Fruit fly (Drosophila melanogaster) Kc167 (cell line): ENCODE results near the gene Rpp21.

Source experiments
- Myc ChIP-seq: fragments of >200 bp; optimal IDR thresholded peaks from 2 replicates; lab custom pipeline; 2017; ENCODE audit warnings: missing external identifiers
- Sin3A ChIP-seq: fragments of >200 bp; optimal IDR thresholded peaks from 2 replicates; lab custom pipeline; 2018; ENCODE audit warnings: missing external identifiers
- h ChIP-seq: fragments of >200 bp; optimal IDR thresholded peaks from 3 replicates; lab custom pipeline; 2018; ENCODE audit warnings: missing external identifiers
- insv ChIP-seq: fragments of >200 bp; optimal IDR thresholded peaks from 3 replicates; lab custom pipeline; 2018; ENCODE audit warnings: missing external identifiers
- psq ChIP-seq: fragments of >200 bp; optimal IDR thresholded peaks from 2 replicates; lab custom pipeline; 2017; ENCODE audit warnings: missing external identifiers
- ttk ChIP-seq: sonication (Bioruptor generic); optimal IDR thresholded peaks from 2 replicates; lab custom pipeline; 2017; ENCODE audit warnings: missing external identifiers

Gene Rpp21

DNA sequence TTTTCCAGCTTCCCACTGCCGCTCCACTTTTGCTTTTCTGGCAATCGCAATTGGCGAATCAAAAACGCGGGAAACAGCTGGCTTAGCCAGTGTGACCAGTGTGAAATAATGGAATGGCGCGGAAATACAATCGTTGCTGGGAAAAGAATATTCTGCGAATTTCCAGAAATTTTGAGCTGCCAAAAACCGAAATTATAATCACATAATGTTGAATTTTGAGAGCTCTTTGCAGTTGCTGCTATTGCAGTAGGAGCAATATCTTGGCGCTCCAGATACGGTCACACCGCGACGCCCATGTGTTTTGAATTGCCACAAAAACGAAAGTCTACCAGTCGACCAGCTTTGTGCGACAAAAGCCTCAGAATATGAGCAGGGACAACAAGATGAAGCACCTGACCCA, at the start of gene Rpp21, which contains the start of gene Cdc45:
TSS of gene Rpp21 (plus strand) at position 281 of the 400 bp plus-strand sequence.
TSS of gene Cdc45 (minus strand) at position 79 of the 400 bp plus-strand sequence.
- TF ChIP-seq insv (lab: Kevin White, UChicago) (no peak), h (lab: Kevin White, UChicago) (no peak), Myc (no peak), Sin3A (lab: Kevin White, UChicago) (no peak), ttk (no peak), psq (lab: Kevin White, UChicago) (no peak)

DNA sequence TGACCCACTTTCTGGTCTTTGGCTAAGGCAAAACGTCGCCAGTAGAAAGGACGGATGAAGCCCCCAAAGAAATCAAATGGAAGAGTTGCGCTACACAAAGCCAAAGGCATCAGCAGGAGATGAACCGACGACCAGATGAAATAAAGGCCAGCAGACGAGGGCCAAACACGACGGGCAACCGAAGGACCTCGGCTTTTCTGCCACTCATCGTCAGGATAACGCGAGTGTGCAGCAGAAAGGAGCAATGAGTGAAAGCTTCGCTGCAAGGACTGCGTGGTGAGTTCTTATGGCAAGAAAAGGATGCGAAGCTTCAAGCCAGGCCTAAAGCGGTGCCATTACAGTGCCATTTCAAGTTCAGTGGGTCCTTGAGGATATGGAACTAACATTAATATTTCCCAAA, 44.6 kb upstream of the Rpp21 start:
- TF ChIP-seq Sin3A (lab: Kevin White, UChicago) (no peak), insv (lab: Kevin White, UChicago) (no peak), ttk (no peak), Myc (no peak), psq (lab: Kevin White, UChicago) (no peak), h (lab: Kevin White, UChicago) (no peak)

DNA sequence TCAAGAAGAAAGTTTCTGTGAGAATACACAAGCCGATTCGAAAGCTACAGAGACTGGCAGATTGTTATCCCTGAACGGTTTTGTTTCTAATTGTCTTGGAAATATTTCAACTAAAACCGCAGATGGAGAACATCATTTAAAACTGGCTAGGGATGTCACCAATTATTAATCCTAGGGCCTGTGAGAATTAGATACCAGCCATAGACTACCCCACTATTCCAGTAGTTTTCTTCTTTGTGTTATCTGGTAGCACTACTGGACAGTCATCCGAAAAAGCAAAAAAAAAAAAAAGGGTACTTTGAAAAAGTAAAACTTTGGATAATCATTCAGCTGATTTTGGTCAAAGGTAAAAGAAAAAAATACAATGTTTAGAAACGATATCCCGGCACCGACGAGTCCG, 40.3 kb upstream of the Rpp21 start, which contains the start of gene CG18823:
TSS of gene CG18823 (plus strand) at position 301 of the 400 bp plus-strand sequence.
- TF ChIP-seq ttk (no peak), psq (lab: Kevin White, UChicago) (no peak), insv (lab: Kevin White, UChicago) (no peak), Myc (no peak), h (lab: Kevin White, UChicago) (no peak), Sin3A (lab: Kevin White, UChicago) (no peak)

- TF ChIP-seq psq (lab: Kevin White, UChicago), result no peak
- no peak for TF ChIP-seq insv (lab: Kevin White, UChicago)
- no peak for TF ChIP-seq Sin3A (lab: Kevin White, UChicago)
- no peak for TF ChIP-seq h (lab: Kevin White, UChicago)
- no peak for TF ChIP-seq Myc
- no peak for TF ChIP-seq ttk
Measured at dm6 chrX:998884-999283, 31.7 kb upstream of the Rpp21 start.

DNA sequence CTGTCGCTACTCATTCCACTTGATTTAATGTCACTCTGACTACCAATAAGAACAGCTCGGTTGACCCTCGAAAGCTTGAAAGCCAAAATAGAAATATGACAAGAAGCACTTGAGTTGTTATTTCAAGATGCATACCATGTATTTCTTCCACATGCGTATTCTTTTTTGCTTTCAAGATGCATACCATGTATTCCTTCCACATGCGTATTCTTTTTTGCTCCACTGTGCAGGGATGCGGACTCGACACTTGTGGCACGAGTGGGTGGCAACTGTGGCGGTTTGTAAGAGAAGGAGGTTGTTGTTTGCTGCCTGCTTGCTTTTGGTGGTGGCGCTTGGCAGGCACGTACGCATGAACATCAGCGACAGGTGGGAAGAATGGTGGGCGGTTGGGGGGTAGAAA, 24.4 kb upstream of the Rpp21 start:
- TF ChIP-seq insv (lab: Kevin White, UChicago) (no peak), psq (lab: Kevin White, UChicago) (no peak), Sin3A (lab: Kevin White, UChicago) (no peak), h (lab: Kevin White, UChicago) (no peak), ttk (no peak), Myc (no peak)

dm6 chrX:1009468-1010259, 20.9 kb upstream of the Rpp21 start:
- TF ChIP-seq Sin3A (lab: Kevin White, UChicago) (no peak), h (lab: Kevin White, UChicago) (no peak), psq (lab: Kevin White, UChicago) (no peak), Myc (no peak), ttk (no peak), insv (lab: Kevin White, UChicago) (no peak)

DNA sequence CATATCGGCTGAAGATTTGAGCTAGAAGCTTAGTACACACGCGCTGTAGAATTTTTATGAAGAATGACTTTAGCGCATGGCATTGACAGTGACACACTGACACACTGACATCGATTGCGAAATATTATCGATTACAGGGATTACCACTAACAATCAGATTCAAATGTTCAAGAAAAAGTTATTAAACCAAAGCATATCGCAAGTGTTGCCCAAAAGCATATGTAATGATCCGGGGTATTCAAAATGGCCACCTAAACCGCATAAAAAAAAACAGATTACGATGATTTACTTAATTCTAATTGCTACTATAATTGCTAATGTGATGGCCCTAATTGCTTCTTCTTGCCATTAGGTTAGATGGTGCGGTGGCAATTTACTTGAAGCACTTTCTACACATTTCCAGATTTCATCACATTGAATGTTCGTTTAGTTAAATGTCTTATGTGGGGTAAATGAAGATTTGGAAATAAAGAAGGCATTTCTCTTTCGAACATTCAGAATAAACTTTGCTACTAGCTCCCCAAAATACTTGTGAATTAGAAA, 18.9 kb upstream of the Rpp21 start, which contains the start of the genes TfIIA-S-2 and CG14631:
TSS of gene TfIIA-S-2 (minus strand) at position 101 of the 543 bp plus-strand sequence.
TSS of gene CG14631 (plus strand) at position 493 of the 543 bp plus-strand sequence.
- no peak for TF ChIP-seq psq (lab: Kevin White, UChicago)
- no peak for TF ChIP-seq h (lab: Kevin White, UChicago)
- TF ChIP-seq Myc, result no peak

dm6 chrX:1026511-1026910, 4.0 kb upstream of the Rpp21 start, which contains the start of the genes CG32814, CG11638 and CG3021:
CG32814 (minus strand) TSS chrX:1026700.
CG11638 (minus strand) TSS chrX:1026703.
CG3021 (plus strand) TSS chrX:1026791.
- TF ChIP-seq psq (lab: Kevin White, UChicago) (no peak), ttk (no peak)

dm6 chrX:1031196-1031595, 638 bp downstream of the Rpp21 start, which contains the start of gene CG14630:
CG14630 (plus strand) TSS chrX:1031496.
- TF ChIP-seq psq (lab: Kevin White, UChicago) (no peak), insv (lab: Kevin White, UChicago) (no peak), ttk (no peak), Myc (no peak), Sin3A (lab: Kevin White, UChicago) (no peak), h (lab: Kevin White, UChicago) (no peak)

- TF ChIP-seq psq (lab: Kevin White, UChicago), result no peak
- TF ChIP-seq insv (lab: Kevin White, UChicago), result no peak
- no peak for TF ChIP-seq Myc
Measured at dm6 chrX:1033066-1033465, 2.5 kb downstream of the Rpp21 start.

DNA sequence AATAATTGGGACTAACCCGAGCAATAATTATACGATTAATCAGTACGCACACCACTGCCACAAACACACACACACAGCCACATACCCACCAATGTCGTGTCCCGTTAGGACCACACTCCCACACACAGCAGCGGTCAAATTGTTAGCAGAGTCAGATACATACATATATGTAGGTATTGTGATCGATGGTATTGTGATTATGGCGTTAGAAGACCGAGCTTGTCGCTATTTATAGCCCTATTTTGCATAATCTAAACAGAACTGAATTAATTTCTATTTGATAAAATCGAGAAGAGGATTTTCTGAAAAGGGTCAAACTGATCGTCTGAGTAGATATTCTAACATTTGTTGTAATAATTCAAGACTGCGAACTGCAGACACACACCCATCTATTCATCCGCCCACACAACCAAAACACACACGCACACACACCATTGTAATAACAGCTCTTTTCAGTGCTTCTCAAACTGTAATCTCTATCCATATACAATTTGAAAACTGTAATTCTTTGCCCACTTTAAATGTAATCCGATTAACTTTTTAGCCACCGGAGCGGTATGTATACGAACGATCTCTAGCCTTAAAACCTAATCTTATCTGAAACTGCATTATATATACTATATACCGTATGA, 11.0 kb downstream of the Rpp21 start:
- TF ChIP-seq Sin3A (lab: Kevin White, UChicago) (no peak), ttk (no peak), h (lab: Kevin White, UChicago) (no peak), Myc (no peak), psq (lab: Kevin White, UChicago) (no peak), insv (lab: Kevin White, UChicago) (no peak)

dm6 chrX:1045924-1046323, 15.4 kb downstream of the Rpp21 start, which contains the start of gene CG42259:
CG42259 (plus strand) TSS chrX:1046224.
- TF ChIP-seq psq (lab: Kevin White, UChicago), result no peak
- no peak for TF ChIP-seq ttk
- TF ChIP-seq Sin3A (lab: Kevin White, UChicago), result no peak
- no peak for TF ChIP-seq insv (lab: Kevin White, UChicago)
- TF ChIP-seq h (lab: Kevin White, UChicago), result no peak
- TF ChIP-seq Myc, result no peak
